Worm (Caenorhabditis elegans): ENCODE measurements around the gene F55C5.17.

- TF ChIP-seq W03F9.2 (tag; optimal IDR thresholded peaks at IDR 0.05) (no peak), him-1 (tag; optimal IDR thresholded peaks at IDR 0.05) (no peak), dao-5 (tag; optimal IDR thresholded peaks at IDR 0.05) (no peak)
These were observed 35.6 kb downstream of the F55C5.17 start, which contains the start of gene twk-13 for ce11 chrV:12337894-12338293.

Data from whole organism, L4/young adult.